Fruit fly (Drosophila melanogaster): ENCODE measurements around the gene CG4928.

The CG4928 gene

DNA sequence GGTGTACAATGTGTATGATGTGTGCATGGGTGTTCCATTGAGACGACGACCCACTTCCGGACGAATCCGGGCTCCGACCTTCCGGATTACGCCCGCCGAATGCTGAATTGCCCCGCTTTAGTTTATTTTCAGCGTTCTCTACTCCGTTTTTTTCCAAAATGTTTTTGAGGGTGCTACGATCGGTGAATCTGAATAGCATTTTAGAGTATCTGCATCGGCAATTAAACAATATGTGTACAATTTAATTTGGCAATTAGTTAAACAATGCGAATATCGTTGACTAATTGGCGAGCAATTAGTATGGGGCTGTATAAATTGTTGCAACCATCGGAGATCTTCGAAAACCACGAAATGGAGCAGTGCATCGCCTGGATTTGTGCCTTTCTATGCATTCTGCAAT is 23.5 kb upstream of the CG4928 start, which contains the start of gene CG13002:
CG13002 (plus strand) TSS at position 301 of the 400 bp plus-strand sequence.
- TF ChIP-seq Hnf4 (GFP tag; optimal IDR thresholded peaks at IDR 0.05) (no peak), fru (GFP tag; optimal IDR thresholded peaks at IDR 0.05) (no peak), jim (GFP tag; optimal IDR thresholded peaks at IDR 0.05) (no peak), Vsx2 (GFP tag; optimal IDR thresholded peaks at IDR 0.05; ENCODE audit: partially characterized antibody) (no peak), dsf (GFP tag; optimal IDR thresholded peaks at IDR 0.05; ENCODE audit: borderline replicate concordance) (no peak), woc (GFP tag; optimal IDR thresholded peaks at IDR 0.05) (no peak), pan (optimal IDR thresholded peaks at IDR 0.05) (no peak), Dif (GFP tag; optimal IDR thresholded peaks at IDR 0.05; ENCODE audit: partially characterized antibody) (no peak), rgr (GFP tag; optimal IDR thresholded peaks at IDR 0.05) (no peak)

DNA sequence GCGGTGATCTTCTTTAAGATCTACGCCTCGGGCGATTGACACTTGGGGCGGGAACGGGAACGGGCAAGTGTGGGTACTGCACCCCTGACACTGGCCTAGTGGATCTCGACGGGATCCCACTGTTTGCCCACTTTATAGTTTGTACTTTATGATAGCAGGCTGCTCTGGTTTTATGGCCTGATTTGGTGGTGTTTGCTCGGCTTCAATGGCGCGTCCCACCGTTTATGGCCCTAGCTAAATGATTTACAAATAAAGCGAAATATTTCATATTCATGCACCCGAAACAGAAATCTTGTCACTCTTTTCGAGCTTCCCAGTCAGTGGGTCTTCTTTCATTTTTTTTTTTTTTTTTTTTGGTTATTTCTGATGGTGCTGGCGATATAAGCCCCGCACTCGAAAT is 22.4 kb upstream of the CG4928 start:
- no peak for TF ChIP-seq OdsH (GFP tag; optimal IDR thresholded peaks at IDR 0.05)
- no peak for TF ChIP-seq CG9705 (GFP tag; optimal IDR thresholded peaks at IDR 0.05)
- no peak for TF ChIP-seq sv (GFP tag; optimal IDR thresholded peaks at IDR 0.05)
- no peak for TF ChIP-seq lola (GFP tag; optimal IDR thresholded peaks at IDR 0.05)
- TF ChIP-seq Rel (GFP tag; optimal IDR thresholded peaks at IDR 0.05): no peak
- TF ChIP-seq Rel (tag; optimal IDR thresholded peaks at IDR 0.05): no peak
- no peak for TF ChIP-seq CG32264 (GFP tag; optimal IDR thresholded peaks at IDR 0.05)
- TF ChIP-seq Abd-B (GFP tag; optimal IDR thresholded peaks at IDR 0.05): no peak
- TF ChIP-seq Vsx2 (GFP tag; optimal IDR thresholded peaks at IDR 0.05; ENCODE audit: partially characterized antibody): no peak
- TF ChIP-seq woc (GFP tag; optimal IDR thresholded peaks at IDR 0.05): no peak
- TF ChIP-seq Myc (optimal IDR thresholded peaks at IDR 0.05): no peak
- TF ChIP-seq Hr78 (GFP tag; optimal IDR thresholded peaks at IDR 0.05): no peak
- no peak for TF ChIP-seq br (GFP tag; optimal IDR thresholded peaks at IDR 0.05)
- no peak for TF ChIP-seq Dif (GFP tag; optimal IDR thresholded peaks at IDR 0.05; ENCODE audit: partially characterized antibody)
- TF ChIP-seq rgr (GFP tag; optimal IDR thresholded peaks at IDR 0.05): no peak
- TF ChIP-seq jim (GFP tag; optimal IDR thresholded peaks at IDR 0.05): no peak
- TF ChIP-seq dsf (GFP tag; optimal IDR thresholded peaks at IDR 0.05; ENCODE audit: borderline replicate concordance): no peak
- TF ChIP-seq dmrt93B (GFP tag; optimal IDR thresholded peaks at IDR 0.05): no peak

DNA sequence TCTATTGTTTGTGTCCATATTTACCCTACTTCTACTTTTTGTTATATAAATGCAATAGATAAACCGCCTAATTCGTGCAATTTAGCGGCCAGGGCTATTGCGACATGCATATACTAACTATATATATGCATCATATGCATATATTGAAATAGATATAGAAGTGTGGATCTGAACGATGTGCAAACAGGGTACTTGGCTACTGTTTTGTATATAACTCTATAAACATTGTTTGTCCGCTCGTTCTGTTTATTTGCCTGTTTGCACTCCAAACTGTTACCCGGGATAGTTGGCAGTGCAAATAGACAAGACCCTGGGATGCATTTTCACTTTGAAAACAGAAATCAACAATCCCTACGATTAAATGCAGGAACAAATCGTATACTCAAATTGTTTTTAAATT is 19.9 kb upstream of the CG4928 start:
- no peak for TF ChIP-seq fru (GFP tag; optimal IDR thresholded peaks at IDR 0.05)

DNA sequence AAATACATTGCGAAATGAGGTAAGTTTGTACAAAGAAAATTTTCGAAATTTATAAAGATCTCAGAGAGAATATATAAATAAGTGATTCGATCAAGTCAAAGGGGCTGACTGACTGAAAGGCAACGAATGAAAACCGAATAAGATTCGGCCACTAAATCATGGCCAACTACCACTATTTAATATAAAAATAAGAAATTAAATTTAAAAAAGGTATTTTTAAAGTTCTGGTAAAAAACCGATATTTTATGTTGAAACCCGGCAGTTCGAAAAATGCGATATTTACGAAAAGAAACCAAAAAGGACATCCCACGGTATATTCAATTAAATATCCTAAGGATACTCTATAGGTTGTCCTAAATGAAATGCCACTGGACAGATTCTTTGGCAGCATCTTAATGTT is 15.9 kb upstream of the CG4928 start, which contains the start of gene CG33252:
CG33252 (minus strand) TSS at position 101 of the 400 bp plus-strand sequence.
- TF ChIP-seq sv (GFP tag; optimal IDR thresholded peaks at IDR 0.05) (no peak), CrebA (GFP tag; optimal IDR thresholded peaks at IDR 0.05; ENCODE audit: borderline replicate concordance) (no peak), N (GFP tag; optimal IDR thresholded peaks at IDR 0.05) (no peak), foxo (GFP tag; optimal IDR thresholded peaks at IDR 0.05) (no peak), Dfd (GFP tag; optimal IDR thresholded peaks at IDR 0.05) (no peak), HLH106 (tag; optimal IDR thresholded peaks at IDR 0.05) (no peak), Myc (optimal IDR thresholded peaks at IDR 0.05) (no peak), br (GFP tag; optimal IDR thresholded peaks at IDR 0.05) (no peak), CG32264 (GFP tag; optimal IDR thresholded peaks at IDR 0.05) (no peak), Jra (GFP tag; optimal IDR thresholded peaks at IDR 0.05) (no peak), Vsx2 (GFP tag; optimal IDR thresholded peaks at IDR 0.05; ENCODE audit: partially characterized antibody) (no peak)

DNA sequence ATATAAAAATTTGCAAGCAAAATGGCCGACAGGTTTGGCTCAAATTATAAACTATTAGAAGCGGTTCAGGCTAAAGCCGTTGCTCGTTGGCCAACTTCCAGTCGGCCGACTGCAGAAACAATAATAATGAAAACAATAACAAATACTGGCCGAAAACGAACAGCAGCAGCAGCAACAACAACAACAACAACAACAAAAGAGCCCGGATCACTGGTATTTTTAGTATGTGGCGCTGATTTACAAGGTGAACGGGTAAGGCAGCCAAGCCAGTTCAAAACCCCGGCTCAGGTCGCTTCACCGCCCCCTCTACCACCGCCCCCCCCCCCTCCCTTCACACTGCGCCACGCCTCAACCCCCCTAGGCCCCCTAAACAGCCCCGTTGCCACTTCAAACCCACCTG is 12.7 kb upstream of the CG4928 start:
- TF ChIP-seq Dfd (GFP tag; optimal IDR thresholded peaks at IDR 0.05): peak; percentile 34
- TF ChIP-seq Rel (GFP tag; optimal IDR thresholded peaks at IDR 0.05): no peak
- TF ChIP-seq Rel (tag; optimal IDR thresholded peaks at IDR 0.05): peak; percentile 5
- TF ChIP-seq CG32264 (GFP tag; optimal IDR thresholded peaks at IDR 0.05): no peak

DNA sequence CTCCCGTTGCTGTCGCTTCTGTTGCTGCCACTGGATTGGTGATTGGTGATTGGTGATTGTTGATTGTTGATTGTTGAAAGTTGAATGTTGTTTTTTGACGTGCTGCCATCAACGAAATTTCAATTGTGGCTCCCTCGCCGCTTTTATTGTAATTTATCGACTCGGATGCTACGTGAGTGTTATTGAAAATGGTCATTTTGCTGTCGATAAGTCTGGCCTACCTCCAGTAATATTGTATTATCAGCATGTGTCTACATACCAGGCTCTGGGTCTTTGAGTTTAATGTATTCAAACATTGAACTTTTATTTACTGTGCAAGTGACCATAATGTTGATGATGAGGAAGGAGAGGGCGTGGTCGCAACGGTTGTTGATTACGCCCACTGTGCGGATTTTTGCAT is 10.5 kb upstream of the CG4928 start:
- TF ChIP-seq Vsx2 (GFP tag; optimal IDR thresholded peaks at IDR 0.05; ENCODE audit: partially characterized antibody): no peak
- TF ChIP-seq brk (GFP tag; optimal IDR thresholded peaks at IDR 0.05): no peak
- TF ChIP-seq Hr78 (GFP tag; optimal IDR thresholded peaks at IDR 0.05): no peak
- no peak for TF ChIP-seq Abd-B (GFP tag; optimal IDR thresholded peaks at IDR 0.05)
- TF ChIP-seq ey (GFP tag; optimal IDR thresholded peaks at IDR 0.05): no peak
- TF ChIP-seq usp (GFP tag; optimal IDR thresholded peaks at IDR 0.05): no peak
- no peak for TF ChIP-seq N (GFP tag; optimal IDR thresholded peaks at IDR 0.05)
